Worm (Caenorhabditis elegans) whole organism, L2 larva: Measurements from ENCODE around the gene Y50D4A.10.
A peak's percentile ranks its signal among the peaks of the same experiment; 100 is the strongest.

Experiments
- C34F6.9 ChIP-seq: fragments of 150-350 bp; optimal IDR thresholded peaks from 2 replicates; lab custom pipeline; 2014; ENCODE audit warnings: missing biosample characterization, missing genetic modification characterization
- F13H6.1 ChIP-seq: sonication (generic microtip); optimal IDR thresholded peaks from 2 replicates; lab custom pipeline; 2016; ENCODE audit warnings: missing genetic modification characterization, missing compliant biosample characterization
- ZK546.5 ChIP-seq: sonication (generic microtip); optimal IDR thresholded peaks from 2 replicates; lab custom pipeline; 2017; ENCODE audit warnings: missing biosample characterization, missing genetic modification characterization
- aly-2 ChIP-seq: fragments of 150-350 bp; optimal IDR thresholded peaks from 2 replicates; lab custom pipeline; 2014; ENCODE audit warnings: missing biosample characterization, missing genetic modification characterization
- ama-1 ChIP-seq: fragments of 150-350 bp; optimal IDR thresholded peaks from 2 replicates; lab custom pipeline; 2018; ENCODE audit warnings: inconsistent platforms
- blmp-1 ChIP-seq: sonication (generic microtip); optimal IDR thresholded peaks from 2 replicates; lab custom pipeline; 2017; ENCODE audit warnings: missing genetic modification characterization, mild to moderate bottlenecking, missing compliant biosample characterization, antibody characterized with exemption, moderate library complexity; ENCODE audit not compliant: insufficient read depth
- ceh-16 ChIP-seq: fragments of 150-350 bp; optimal IDR thresholded peaks from 2 replicates; lab custom pipeline; 2014; ENCODE audit warnings: missing biosample characterization, missing genetic modification characterization
- crh-2 ChIP-seq: sonication (generic microtip); optimal IDR thresholded peaks from 2 replicates; lab custom pipeline; 2017; ENCODE audit warnings: missing biosample characterization, missing genetic modification characterization
- dmd-4 ChIP-seq: sonication (generic microtip); optimal IDR thresholded peaks from 2 replicates; lab custom pipeline; 2017; ENCODE audit warnings: missing biosample characterization, missing genetic modification characterization
- elt-1 ChIP-seq: fragments of 150-350 bp; optimal IDR thresholded peaks from 2 replicates; lab custom pipeline; 2014; ENCODE audit warnings: missing biosample characterization, missing genetic modification characterization
- elt-3 ChIP-seq: sonication (generic microtip); optimal IDR thresholded peaks from 2 replicates; lab custom pipeline; 2017; ENCODE audit warnings: missing biosample characterization, missing genetic modification characterization
- gmeb-1 ChIP-seq: fragments of 150-350 bp; optimal IDR thresholded peaks from 2 replicates; lab custom pipeline; 2014; ENCODE audit warnings: missing biosample characterization, missing genetic modification characterization
- lin-11 ChIP-seq: fragments of 150-350 bp; sonication (generic microtip); optimal IDR thresholded peaks from 2 replicates; lab custom pipeline; 2014; ENCODE audit warnings: missing biosample characterization, missing genetic modification characterization, inconsistent platforms, mixed read lengths
- lin-39 ChIP-seq: fragments of 150-350 bp; optimal IDR thresholded peaks from 2 replicates; lab custom pipeline; 2014; ENCODE audit warnings: missing biosample characterization, missing genetic modification reagents, missing genetic modification characterization
- lsy-2 ChIP-seq, 2 experiments: fragments of 150-350 bp in 1 of 2; sonication (generic microtip) in 1 of 2; optimal IDR thresholded peaks; 2 replicates each; lab custom pipeline; 2014 to 2017; ENCODE audit warnings: missing biosample characterization in 2 of 2, missing genetic modification characterization in 2 of 2
- mab-5 ChIP-seq: fragments of 150-350 bp; optimal IDR thresholded peaks from 2 replicates; lab custom pipeline; 2014; ENCODE audit warnings: missing biosample characterization, missing genetic modification characterization
- mdl-1 ChIP-seq, 2 experiments: fragments of 150-350 bp in 1 of 2; sonication (generic microtip) in 1 of 2; optimal IDR thresholded peaks; 2 replicates each; lab custom pipeline; 2017; ENCODE audit warnings: missing biosample characterization in 2 of 2, missing genetic modification characterization in 2 of 2
- nhr-10 ChIP-seq: sonication (generic microtip); optimal IDR thresholded peaks from 2 replicates; lab custom pipeline; 2017; ENCODE audit warnings: missing biosample characterization, missing genetic modification characterization
- nhr-11 ChIP-seq: fragments of 150-350 bp; optimal IDR thresholded peaks from 2 replicates; lab custom pipeline; 2014; ENCODE audit warnings: missing biosample characterization, missing genetic modification characterization
- nhr-12 ChIP-seq: fragments of 150-350 bp; optimal IDR thresholded peaks from 2 replicates; lab custom pipeline; 2014; ENCODE audit warnings: missing biosample characterization, missing genetic modification characterization
- nhr-129 ChIP-seq: fragments of 150-350 bp; optimal IDR thresholded peaks from 2 replicates; lab custom pipeline; 2014; ENCODE audit warnings: missing biosample characterization, missing genetic modification characterization
- nhr-21 ChIP-seq: fragments of 150-350 bp; optimal IDR thresholded peaks from 2 replicates; lab custom pipeline; 2014; ENCODE audit warnings: missing biosample characterization, missing genetic modification characterization
- nhr-23 ChIP-seq: fragments of 150-350 bp; optimal IDR thresholded peaks from 2 replicates; lab custom pipeline; 2014; ENCODE audit warnings: missing biosample characterization, missing genetic modification reagents, missing genetic modification characterization
- nhr-237 ChIP-seq: fragments of 150-350 bp; optimal IDR thresholded peaks from 2 replicates; lab custom pipeline; 2014; ENCODE audit warnings: missing biosample characterization, missing genetic modification characterization
- nhr-6 ChIP-seq: fragments of 150-350 bp; optimal IDR thresholded peaks from 2 replicates; lab custom pipeline; 2014; ENCODE audit warnings: missing biosample characterization, missing genetic modification characterization
- nhr-77 ChIP-seq: fragments of 150-350 bp; optimal IDR thresholded peaks from 2 replicates; lab custom pipeline; 2014; ENCODE audit warnings: missing biosample characterization, missing genetic modification characterization
- peb-1 ChIP-seq: fragments of 150-350 bp; optimal IDR thresholded peaks from 2 replicates; lab custom pipeline; 2014; ENCODE audit warnings: missing biosample characterization, missing genetic modification characterization
- skn-1 ChIP-seq: sonication (generic microtip); optimal IDR thresholded peaks from 2 replicates; lab custom pipeline; 2017; ENCODE audit warnings: missing biosample characterization, missing genetic modification characterization
- sma-3 ChIP-seq: sonication (generic microtip); optimal IDR thresholded peaks from 2 replicates; lab custom pipeline; 2016; ENCODE audit warnings: missing genetic modification reagents, missing genetic modification characterization, missing compliant biosample characterization
- sma-9 ChIP-seq, 2 experiments: fragments of 150-350 bp in 1 of 2; sonication (generic microtip) in 1 of 2; optimal IDR thresholded peaks; 2 replicates each; lab custom pipeline; 2014 to 2016; ENCODE audit warnings: missing genetic modification characterization in 2 of 2, mild to moderate bottlenecking in 1 of 2, missing biosample characterization in 1 of 2, missing compliant biosample characterization in 1 of 2, missing genetic modification reagents in 1 of 2, moderate library complexity in 1 of 2
- snpc-4 ChIP-seq: fragments of 150-350 bp; optimal IDR thresholded peaks from 2 replicates; lab custom pipeline; 2014; ENCODE audit warnings: missing biosample characterization, missing genetic modification characterization
- unc-39 ChIP-seq: fragments of 150-350 bp; optimal IDR thresholded peaks from 2 replicates; lab custom pipeline; 2014; ENCODE audit warnings: missing biosample characterization, missing genetic modification characterization
- unc-55 ChIP-seq: fragments of 150-350 bp; sonication (generic microtip); optimal IDR thresholded peaks from 3 replicates; lab custom pipeline; 2014; ENCODE audit warnings: missing biosample characterization, missing genetic modification reagents, missing genetic modification characterization
- unc-62 ChIP-seq: fragments of 150-350 bp; optimal IDR thresholded peaks from 2 replicates; lab custom pipeline; 2014; ENCODE audit warnings: missing biosample characterization, missing genetic modification reagents, missing genetic modification characterization
- zag-1 ChIP-seq: fragments of 150-350 bp; optimal IDR thresholded peaks from 2 replicates; lab custom pipeline; 2014; ENCODE audit warnings: missing biosample characterization, missing genetic modification characterization
- ztf-11 ChIP-seq: sonication (generic microtip); optimal IDR thresholded peaks from 2 replicates; lab custom pipeline; 2017; ENCODE audit warnings: missing biosample characterization, missing genetic modification characterization
- ztf-4 ChIP-seq: fragments of 150-350 bp; optimal IDR thresholded peaks from 2 replicates; lab custom pipeline; 2014; ENCODE audit warnings: missing biosample characterization, missing genetic modification characterization

Y50D4A.10 gene

ce11 chrV:1206971-1207370, 13.4 kb downstream of the Y50D4A.10 start, which contains the start of gene Y50D4A.5:
Gene Y50D4A.5 (plus strand): TSS chrV:1207307.
- no peak for TF ChIP-seq nhr-11 (tag; lab: Kevin White, UChicago)
- TF ChIP-seq skn-1 (tag; lab: Kevin White, UChicago): no peak
- no peak for TF ChIP-seq nhr-10 (tag; lab: Kevin White, UChicago)
- TF ChIP-seq blmp-1 (tag; lab: Kevin White, UChicago): no peak
- no peak for TF ChIP-seq nhr-12
- no peak for TF ChIP-seq nhr-237 (tag; lab: Kevin White, UChicago)
- peak; percentile 38 for TF ChIP-seq C34F6.9
- no peak for TF ChIP-seq snpc-4 (tag; lab: Kevin White, UChicago)
- no peak for TF ChIP-seq lin-39 (tag; lab: Kevin White, UChicago)
- TF ChIP-seq unc-55 (GFP tag; lab: Kevin White, UChicago): peak; percentile 2
- no peak for TF ChIP-seq ama-1 (lab: Kevin White, UChicago)
- no peak for TF ChIP-seq elt-3 (tag; lab: Kevin White, UChicago)
- TF ChIP-seq mab-5 (tag; lab: Kevin White, UChicago): no peak
- TF ChIP-seq zag-1 (tag; lab: Kevin White, UChicago): no peak
- no peak for TF ChIP-seq nhr-6 (tag; lab: Kevin White, UChicago)
- no peak for TF ChIP-seq unc-62 (GFP tag; lab: Kevin White, UChicago)
- TF ChIP-seq elt-1 (tag; lab: Kevin White, UChicago): no peak
- TF ChIP-seq lsy-2 (tag; optimal IDR thresholded peaks at IDR 0.05; lab: Kevin White, UChicago): peak in 1 of 2 experiments; percentile 26
- no peak for TF ChIP-seq ztf-4
- no peak for TF ChIP-seq nhr-21 (tag; lab: Kevin White, UChicago)
- no peak for TF ChIP-seq dmd-4 (tag; lab: Kevin White, UChicago)
- no peak for TF ChIP-seq ceh-16 (tag; lab: Kevin White, UChicago)
- TF ChIP-seq mdl-1 (tag; optimal IDR thresholded peaks at IDR 0.05; lab: Kevin White, UChicago): no peak
- TF ChIP-seq ztf-11 (tag; lab: Kevin White, UChicago): no peak
- TF ChIP-seq unc-39 (tag; lab: Kevin White, UChicago): no peak
- no peak for TF ChIP-seq sma-9 (GFP tag; optimal IDR thresholded peaks at IDR 0.05; lab: Kevin White, UChicago)
- no peak for TF ChIP-seq sma-9 (tag; optimal IDR thresholded peaks at IDR 0.05; lab: Kevin White, UChicago)
- peak; percentile 54 for TF ChIP-seq gmeb-1 (tag; lab: Kevin White, UChicago)
- peak; percentile 26 for TF ChIP-seq sma-3 (GFP tag; lab: Kevin White, UChicago)
- TF ChIP-seq ZK546.5: no peak
- no peak for TF ChIP-seq nhr-129 (tag; lab: Kevin White, UChicago)
- TF ChIP-seq F13H6.1 (tag; lab: Kevin White, UChicago): no peak
- no peak for TF ChIP-seq crh-2 (tag; lab: Kevin White, UChicago)
- no peak for TF ChIP-seq aly-2 (tag; lab: Kevin White, UChicago)
- no peak for TF ChIP-seq lin-11 (tag; lab: Kevin White, UChicago)
- no peak for TF ChIP-seq nhr-23 (tag; lab: Kevin White, UChicago)
- TF ChIP-seq peb-1 (tag; lab: Kevin White, UChicago): no peak
- no peak for TF ChIP-seq nhr-77 (tag; lab: Kevin White, UChicago)

- TF ChIP-seq sma-9 (GFP tag; optimal IDR thresholded peaks at IDR 0.05; lab: Kevin White, UChicago) (no peak), sma-9 (tag; optimal IDR thresholded peaks at IDR 0.05; lab: Kevin White, UChicago) (no peak), unc-55 (GFP tag; lab: Kevin White, UChicago) (peak; percentile 52)
Observed at ce11 chrV:1201717-1202116, 18.6 kb downstream of the Y50D4A.10 start.

- TF ChIP-seq elt-1 (tag; lab: Kevin White, UChicago) (no peak), sma-9 (GFP tag; optimal IDR thresholded peaks at IDR 0.05; lab: Kevin White, UChicago) (no peak), sma-9 (tag; optimal IDR thresholded peaks at IDR 0.05; lab: Kevin White, UChicago) (no peak), nhr-6 (tag; lab: Kevin White, UChicago) (no peak)
Observed at ce11 chrV:1199219-1199889, 21.0 kb downstream of the Y50D4A.10 start, which contains the start of gene Y50D4A.6. Gene Y50D4A.6 (minus strand): TSS chrV:1199269.
